Worm (Caenorhabditis elegans) whole organism, L1 larva: ENCODE results near the gene F13A2.9.

Experiments
- F16B12.6 ChIP-seq: fragments of 150-350 bp; optimal IDR thresholded peaks from 2 replicates; lab custom pipeline; 2014; ENCODE audit warnings: missing biosample characterization, missing genetic modification characterization
- ama-1 ChIP-seq: fragments of 150-350 bp; optimal IDR thresholded peaks from 2 replicates; lab custom pipeline; 2014
- fkh-10 ChIP-seq: sonication (generic microtip); optimal IDR thresholded peaks from 2 replicates; lab custom pipeline; 2017; ENCODE audit warnings: missing biosample characterization, missing genetic modification reagents, missing genetic modification characterization
- lsy-2 ChIP-seq, 2 experiments: fragments of 150-350 bp; optimal IDR thresholded peaks; 2 replicates each; lab custom pipeline; 2014; ENCODE audit warnings: missing biosample characterization in 2 of 2, missing genetic modification characterization in 2 of 2
- nhr-19 ChIP-seq: fragments of 200-800 bp; sonication (Bioruptor generic); conservative IDR thresholded peaks from 2 replicates; pipeline ENCODE4 v1.3.6; 2022; ENCODE audit warnings: missing genetic modification characterization, missing compliant biosample characterization
- nhr-20 ChIP-seq: sonication (generic microtip); optimal IDR thresholded peaks from 2 replicates; lab custom pipeline; 2016; ENCODE audit warnings: mild to moderate bottlenecking, missing genetic modification characterization, missing compliant biosample characterization
- nhr-28 ChIP-seq: fragments of 150-350 bp; optimal IDR thresholded peaks from 2 replicates; lab custom pipeline; 2014; ENCODE audit warnings: missing biosample characterization, missing genetic modification characterization
- nhr-71 ChIP-seq: sonication (generic microtip); optimal IDR thresholded peaks from 2 replicates; lab custom pipeline; 2016; ENCODE audit warnings: mild to moderate bottlenecking, missing genetic modification characterization, moderate library complexity, missing compliant biosample characterization
- sup-37 ChIP-seq: fragments of 200-800 bp; sonication (Bioruptor generic); optimal IDR thresholded peaks from 2 replicates; lab custom pipeline; 2018; ENCODE audit warnings: mild to moderate bottlenecking, missing genetic modification characterization, missing compliant biosample characterization
- unc-86 ChIP-seq: sonication (generic microtip); optimal IDR thresholded peaks from 2 replicates; lab custom pipeline; 2016; ENCODE audit warnings: missing genetic modification characterization, missing compliant biosample characterization

DNA sequence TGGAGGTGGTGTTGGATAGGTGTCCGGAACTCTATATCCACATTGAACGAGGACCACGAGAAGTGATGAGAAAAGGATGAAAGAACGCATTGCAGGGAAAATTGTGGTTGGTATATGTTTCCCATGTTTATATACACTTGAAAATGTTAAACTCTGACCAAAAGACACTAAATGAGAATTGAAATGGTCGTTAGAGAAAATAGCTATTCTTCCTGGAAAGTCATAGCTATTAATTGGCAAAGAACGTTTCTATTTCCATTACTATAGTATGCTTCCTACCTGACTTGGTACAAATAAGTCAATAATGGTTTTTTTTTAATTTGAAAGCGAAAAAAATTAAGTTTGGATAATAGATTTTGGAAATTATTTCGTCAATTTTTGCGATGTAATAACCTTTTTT is 29.4 kb upstream of the F13A2.9 start, which contains the start of gene Y47D7A.18:
- no peak for TF ChIP-seq nhr-20
- no peak for TF ChIP-seq lsy-2 (tag; optimal IDR thresholded peaks at IDR 0.05; lab: Kevin White, UChicago)
- no peak for TF ChIP-seq nhr-71 (tag; lab: Kevin White, UChicago)
- TF ChIP-seq fkh-10, result no peak
- TF ChIP-seq F16B12.6 (tag; lab: Kevin White, UChicago), result no peak
- no peak for TF ChIP-seq unc-86 (tag; lab: Kevin White, UChicago)
- no peak for TF ChIP-seq sup-37 (GFP tag; lab: Kevin White, UChicago)
- TF ChIP-seq nhr-28 (tag; lab: Kevin White, UChicago), result no peak
- TF ChIP-seq ama-1, result no peak
- TF ChIP-seq nhr-19 (GFP tag; lab: Robert Waterston, UW), result no peak
